Worm (Caenorhabditis elegans) whole organism, L3 larva: ENCODE results near the gene trk-1.

Experiments
- aly-2 ChIP-seq: fragments of 150-350 bp; optimal IDR thresholded peaks from 2 replicates; lab custom pipeline; 2014; ENCODE audit warnings: missing biosample characterization, missing genetic modification characterization
- ama-1 ChIP-seq: fragments of 150-350 bp; optimal IDR thresholded peaks from 2 replicates; lab custom pipeline; 2018
- egl-5 ChIP-seq: fragments of 150-350 bp; optimal IDR thresholded peaks from 2 replicates; lab custom pipeline; 2017; ENCODE audit warnings: missing biosample characterization, missing genetic modification reagents, missing genetic modification characterization, inconsistent platforms
- elt-2 ChIP-seq: sonication (generic microtip); optimal IDR thresholded peaks from 2 replicates; lab custom pipeline; 2016; ENCODE audit warnings: missing genetic modification reagents, mild to moderate bottlenecking, missing genetic modification characterization, missing compliant biosample characterization
- fkh-10 ChIP-seq: sonication (generic microtip); optimal IDR thresholded peaks from 2 replicates; lab custom pipeline; 2017; ENCODE audit warnings: missing biosample characterization, missing genetic modification reagents, missing genetic modification characterization
- lsy-12 ChIP-seq: sonication (generic microtip); optimal IDR thresholded peaks from 2 replicates; lab custom pipeline; 2016; ENCODE audit warnings: mild to moderate bottlenecking, missing genetic modification characterization, missing compliant biosample characterization
- mdl-1 ChIP-seq: fragments of 150-350 bp; optimal IDR thresholded peaks from 2 replicates; lab custom pipeline; 2014; ENCODE audit warnings: missing biosample characterization, missing genetic modification characterization
- nhr-237 ChIP-seq: fragments of 150-350 bp; optimal IDR thresholded peaks from 2 replicates; lab custom pipeline; 2014; ENCODE audit warnings: missing biosample characterization, missing genetic modification characterization
- nhr-25 ChIP-seq: sonication (generic microtip); optimal IDR thresholded peaks from 2 replicates; lab custom pipeline; 2017; ENCODE audit warnings: missing biosample characterization, missing genetic modification characterization
- skn-1 ChIP-seq: fragments of 150-350 bp; optimal IDR thresholded peaks from 2 replicates; lab custom pipeline; 2014; ENCODE audit warnings: missing biosample characterization, missing genetic modification characterization
- snpc-4 ChIP-seq: fragments of 150-350 bp; optimal IDR thresholded peaks from 2 replicates; lab custom pipeline; 2014; ENCODE audit warnings: missing biosample characterization, missing genetic modification characterization
- unc-39 ChIP-seq: sonication (generic microtip); optimal IDR thresholded peaks from 4 replicates; lab custom pipeline; 2017; ENCODE audit warnings: missing biosample characterization, missing genetic modification characterization

DNA sequence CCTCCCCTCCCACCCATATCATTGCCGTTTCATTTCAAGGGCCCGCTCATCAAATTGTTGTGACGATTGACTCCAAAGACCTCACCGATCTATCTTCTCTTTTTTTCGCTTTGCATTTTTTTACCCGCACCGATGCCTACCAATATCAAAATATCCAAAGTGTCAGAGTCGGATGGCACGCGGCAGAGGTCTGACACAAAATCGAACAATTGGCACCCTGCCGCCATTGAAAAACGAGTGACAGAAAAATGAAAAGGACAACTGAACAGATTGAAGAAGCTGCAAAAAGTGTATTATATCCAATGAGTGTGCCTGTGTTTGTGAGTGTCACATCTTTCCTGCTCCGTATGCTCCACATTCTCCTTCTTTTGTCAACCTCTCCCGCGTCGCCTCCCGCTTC, 35.7 kb upstream of the trk-1 start:
- TF ChIP-seq ama-1 (no peak), egl-5 (no peak), skn-1 (no peak), fkh-10 (GFP tag; lab: Kevin White, UChicago) (no peak), aly-2 (tag; lab: Kevin White, UChicago) (no peak), unc-39 (tag; lab: Kevin White, UChicago) (no peak), lsy-12 (tag; lab: Kevin White, UChicago) (no peak), nhr-237 (tag; lab: Kevin White, UChicago) (no peak), nhr-25 (tag; lab: Kevin White, UChicago) (no peak), snpc-4 (no peak), mdl-1 (tag; lab: Kevin White, UChicago) (no peak), elt-2 (tag; lab: Kevin White, UChicago) (no peak)
